Worm (Caenorhabditis elegans): ENCODE measurements around the gene R05D3.3.
A peak's percentile ranks its signal among the peaks of the same experiment; 100 is the strongest.

Gene R05D3.3

ce11 chrIII:8363253-8364061 lies at the start of gene R05D3.3:
R05D3.3 (plus strand) TSS chrIII:8364011.
- TF ChIP-seq zip-8 (tag; optimal IDR thresholded peaks at IDR 0.05) (no peak), lin-32 (GFP tag; optimal IDR thresholded peaks at IDR 0.05) (no peak), flh-1 (GFP tag; optimal IDR thresholded peaks at IDR 0.05) (no peak), hlh-1 (tag; optimal IDR thresholded peaks at IDR 0.05) (no peak), pha-4 (tag; optimal IDR thresholded peaks at IDR 0.05) (no peak), nhr-237 (tag; optimal IDR thresholded peaks at IDR 0.05) (no peak), bed-3 (GFP tag; optimal IDR thresholded peaks at IDR 0.05) (no peak), snpc-4 (tag; optimal IDR thresholded peaks at IDR 0.05) (no peak), sptf-1 (tag; optimal IDR thresholded peaks at IDR 0.05) (no peak), unc-39 (tag; optimal IDR thresholded peaks at IDR 0.05) (no peak), ztf-11 (tag; optimal IDR thresholded peaks at IDR 0.05) (no peak), ceh-83 (GFP tag; optimal IDR thresholded peaks at IDR 0.05) (no peak), ceh-39 (tag; optimal IDR thresholded peaks at IDR 0.05) (no peak), elt-1 (tag; optimal IDR thresholded peaks at IDR 0.05; ENCODE audit: borderline replicate concordance, insufficient read depth) (no peak), lsy-2 (tag; optimal IDR thresholded peaks at IDR 0.05) (no peak), tbx-8 (GFP tag; optimal IDR thresholded peaks at IDR 0.05) (no peak), nhr-76 (tag; optimal IDR thresholded peaks at IDR 0.05) (no peak), elt-3 (tag; optimal IDR thresholded peaks at IDR 0.05) (no peak), sem-2 (GFP tag; optimal IDR thresholded peaks at IDR 0.05) (no peak), mep-1 (tag; optimal IDR thresholded peaks at IDR 0.05) (no peak)

ce11 chrIII:8318488-8318887 lies 45.3 kb upstream of the R05D3.3 start, which contains the start of gene sas-4:
sas-4 (minus strand) TSS chrIII:8318588.
- TF ChIP-seq nhr-237 (tag; optimal IDR thresholded peaks at IDR 0.05) (no peak), nhr-28 (tag; optimal IDR thresholded peaks at IDR 0.05) (no peak), mls-2 (tag; optimal IDR thresholded peaks at IDR 0.05) (no peak), drap-1 (GFP tag; optimal IDR thresholded peaks at IDR 0.05) (no peak), nhr-2 (tag; optimal IDR thresholded peaks at IDR 0.05) (no peak), bed-3 (GFP tag; optimal IDR thresholded peaks at IDR 0.05) (no peak), lsy-2 (tag; optimal IDR thresholded peaks at IDR 0.05) (no peak), flh-1 (GFP tag; optimal IDR thresholded peaks at IDR 0.05) (no peak), nhr-76 (tag; optimal IDR thresholded peaks at IDR 0.05) (no peak), elt-1 (tag; optimal IDR thresholded peaks at IDR 0.05; ENCODE audit: borderline replicate concordance, insufficient read depth) (no peak), unc-62 (GFP tag; optimal IDR thresholded peaks at IDR 0.05) (no peak), blmp-1 (tag; optimal IDR thresholded peaks at IDR 0.05) (no peak), mep-1 (tag; optimal IDR thresholded peaks at IDR 0.05) (no peak), sem-2 (GFP tag; optimal IDR thresholded peaks at IDR 0.05) (no peak), M03D4.4 (tag; optimal IDR thresholded peaks at IDR 0.05) (no peak), zip-8 (tag; optimal IDR thresholded peaks at IDR 0.05) (no peak), ztf-11 (tag; optimal IDR thresholded peaks at IDR 0.05) (no peak), nhr-12 (tag; optimal IDR thresholded peaks at IDR 0.05) (no peak), lin-13 (tag; optimal IDR thresholded peaks at IDR 0.05) (no peak), ceh-83 (GFP tag; optimal IDR thresholded peaks at IDR 0.05) (no peak)

ce11 chrIII:8319100-8319499 lies 44.7 kb upstream of the R05D3.3 start, which contains the start of gene F10E9.11:
F10E9.11 (minus strand) TSS chrIII:8319260.
- TF ChIP-seq lsy-2 (tag; optimal IDR thresholded peaks at IDR 0.05) (peak; percentile 79), cnd-1 (tag; optimal IDR thresholded peaks at IDR 0.05) (no peak), nhr-2 (tag; optimal IDR thresholded peaks at IDR 0.05) (peak; percentile 42), mab-5 (tag; optimal IDR thresholded peaks at IDR 0.05) (peak; percentile 77), ham-2 (GFP tag; optimal IDR thresholded peaks at IDR 0.05) (peak; percentile 58), mls-2 (tag; optimal IDR thresholded peaks at IDR 0.05) (peak; percentile 65), M03D4.4 (tag; optimal IDR thresholded peaks at IDR 0.05) (no peak), pha-4 (tag; optimal IDR thresholded peaks at IDR 0.05) (peak; percentile 21), ceh-43 (GFP tag; optimal IDR thresholded peaks at IDR 0.05) (peak; percentile 72), blmp-1 (tag; optimal IDR thresholded peaks at IDR 0.05) (no peak), lin-13 (tag; optimal IDR thresholded peaks at IDR 0.05) (peak; percentile 73), lin-32 (GFP tag; optimal IDR thresholded peaks at IDR 0.05) (no peak), nhr-237 (tag; optimal IDR thresholded peaks at IDR 0.05) (peak; percentile 3), tbx-8 (GFP tag; optimal IDR thresholded peaks at IDR 0.05) (peak; percentile 50), sptf-1 (tag; optimal IDR thresholded peaks at IDR 0.05) (peak; percentile 69), elt-1 (tag; optimal IDR thresholded peaks at IDR 0.05; ENCODE audit: borderline replicate concordance, insufficient read depth) (no peak), mep-1 (tag; optimal IDR thresholded peaks at IDR 0.05) (peak; percentile 75), drap-1 (GFP tag; optimal IDR thresholded peaks at IDR 0.05) (peak; percentile 21), ces-1 (GFP tag; optimal IDR thresholded peaks at IDR 0.05) (peak; percentile 75), ceh-39 (tag; optimal IDR thresholded peaks at IDR 0.05) (peak; percentile 20)

Measured in whole organism, mixed stage, embryonic.